Fruit fly (Drosophila melanogaster): Measurements from ENCODE around the gene fon.

Gene fon

dm6 chr2L:19416602-19417497 is 30.8 kb upstream of the fon start, which contains the start of gene Lectin-galC1 (continued):
- TF ChIP-seq Sox102F (GFP tag; optimal IDR thresholded peaks at IDR 0.05) (peak; percentile 93), CG6854 (GFP tag; optimal IDR thresholded peaks at IDR 0.05) (peak; percentile 72), CG7372 (GFP tag; IDR thresholded peaks at IDR 0.05) (peak; percentile 69), CG8089 (GFP tag; optimal IDR thresholded peaks at IDR 0.05) (peak; percentile 89), ken (GFP tag; IDR thresholded peaks at IDR 0.05) (peak; percentile 87), CG1603 (tag; optimal IDR thresholded peaks at IDR 0.05) (peak; percentile 92), GATAe (GFP tag; conservative IDR thresholded peaks at IDR 0.05) (no peak), her (GFP tag; optimal IDR thresholded peaks at IDR 0.05) (peak; percentile 88), CG2875 (GFP tag; optimal IDR thresholded peaks at IDR 0.05) (peak; percentile 86), CG34224 (GFP tag; IDR thresholded peaks at IDR 0.05; ENCODE audit: partially characterized antibody) (no peak), CG11723 (GFP tag; optimal IDR thresholded peaks at IDR 0.05) (peak; percentile 77), pum (GFP tag; optimal IDR thresholded peaks at IDR 0.05) (peak; percentile 88), Camta (GFP tag; optimal IDR thresholded peaks at IDR 0.05) (peak; percentile 85), CG3995 (GFP tag; optimal IDR thresholded peaks at IDR 0.05) (peak; percentile 0), CG17328 (GFP tag; IDR thresholded peaks at IDR 0.05) (peak; percentile 91), B-H2 (GFP tag; optimal IDR thresholded peaks at IDR 0.05) (peak; percentile 5), croc (GFP tag; conservative IDR thresholded peaks at IDR 0.05) (peak; percentile 78), Antp (GFP tag; optimal IDR thresholded peaks at IDR 0.05) (peak; percentile 93), vvl (GFP tag; IDR thresholded peaks at IDR 0.05) (peak; percentile 92), CG1024 (GFP tag; IDR thresholded peaks at IDR 0.05) (peak; percentile 69; the same call in 1 of the 2 replicates), cas (GFP tag; IDR thresholded peaks at IDR 0.05) (0 out of 2 replicates have a peak, but pooled peaks have one; percentile 16), nerfin-2 (GFP tag; IDR thresholded peaks at IDR 0.05; ENCODE audit: partially characterized antibody) (no peak), CG9932 (GFP tag; IDR thresholded peaks at IDR 0.05) (peak; percentile 63), CG10209 (GFP tag; optimal IDR thresholded peaks at IDR 0.05) (peak; percentile 87), CG3838 (GFP tag; optimal IDR thresholded peaks at IDR 0.05) (peak; percentile 72), sna (GFP tag; IDR thresholded peaks at IDR 0.05; ENCODE audit: partially characterized antibody) (no peak), grn (GFP tag; optimal IDR thresholded peaks at IDR 0.05) (peak; percentile 40), usp (GFP tag; optimal IDR thresholded peaks at IDR 0.05) (no peak), Mad (GFP tag; optimal IDR thresholded peaks at IDR 0.05) (peak; percentile 83), CG6689 (GFP tag; IDR thresholded peaks at IDR 0.05) (peak; percentile 86), CG15479 (GFP tag; optimal IDR thresholded peaks at IDR 0.05) (no peak), al (GFP tag; IDR thresholded peaks at IDR 0.05) (peak; percentile 46; the same call in 1 of the 2 replicates), CG17912 (GFP tag; optimal IDR thresholded peaks at IDR 0.05) (peak; percentile 29), nau (GFP tag; optimal IDR thresholded peaks at IDR 0.05) (peak; percentile 74), CG15514 (GFP tag; optimal IDR thresholded peaks at IDR 0.05) (peak; percentile 63), Optix (GFP tag; IDR thresholded peaks at IDR 0.05) (peak; percentile 84), cwo (GFP tag; optimal IDR thresholded peaks at IDR 0.05) (peak; percentile 65), D19B (GFP tag; optimal IDR thresholded peaks at IDR 0.05) (no peak), emc (GFP tag; optimal IDR thresholded peaks at IDR 0.05) (peak; percentile 72), CG10267 (tag; optimal IDR thresholded peaks at IDR 0.05) (peak; percentile 80), CG11504 (tag; optimal IDR thresholded peaks at IDR 0.05) (peak; percentile 86), cato (GFP tag; optimal IDR thresholded peaks at IDR 0.05; ENCODE audit: borderline replicate concordance) (peak; percentile 67), hbn (GFP tag; IDR thresholded peaks at IDR 0.05; ENCODE audit: partially characterized antibody) (no peak), CG42726 (GFP tag; IDR thresholded peaks at IDR 0.05; ENCODE audit: partially characterized antibody) (no peak), CG6272 (GFP tag; IDR thresholded peaks at IDR 0.05) (peak; percentile 71; the same call in 1 of the 2 replicates), Eip74EF (GFP tag; optimal IDR thresholded peaks at IDR 0.05) (peak in 1 of 2 experiments; percentile 89), CG9876 (GFP tag; optimal IDR thresholded peaks at IDR 0.05) (peak; percentile 67)
